Worm (Caenorhabditis elegans) whole organism, mixed stage, embryonic: Measurements from ENCODE around the gene irld-39.

Source experiments
- M03D4.4 ChIP-seq: sonication (generic microtip); optimal IDR thresholded peaks from 2 replicates; lab custom pipeline; 2017; ENCODE audit warnings: mild to moderate bottlenecking, missing genetic modification characterization, missing compliant biosample characterization
- bed-3 ChIP-seq: fragments of 200-800 bp; sonication (Bioruptor generic); optimal IDR thresholded peaks from 3 replicates; lab custom pipeline; 2018; ENCODE audit warnings: mild to moderate bottlenecking, missing genetic modification characterization, moderate library complexity, missing compliant biosample characterization
- ceh-39 ChIP-seq: fragments of 150-350 bp; optimal IDR thresholded peaks from 2 replicates; lab custom pipeline; 2014; ENCODE audit warnings: missing biosample characterization, missing genetic modification characterization
- ceh-43 ChIP-seq: fragments of 200-800 bp; sonication (Bioruptor generic); optimal IDR thresholded peaks from 2 replicates; lab custom pipeline; 2018; ENCODE audit warnings: mild to moderate bottlenecking, missing genetic modification characterization, moderate library complexity, missing compliant biosample characterization
- ceh-83 ChIP-seq: fragments of 200-800 bp; sonication (Bioruptor generic); optimal IDR thresholded peaks from 2 replicates; lab custom pipeline; 2018; ENCODE audit warnings: mild to moderate bottlenecking, missing genetic modification characterization, missing compliant biosample characterization
- ces-1 ChIP-seq: fragments of 150-350 bp; optimal IDR thresholded peaks from 2 replicates; lab custom pipeline; 2014; ENCODE audit warnings: missing biosample characterization, missing genetic modification reagents, missing genetic modification characterization
- cnd-1 ChIP-seq: fragments of 200-800 bp; sonication (Bioruptor generic); optimal IDR thresholded peaks from 2 replicates; lab custom pipeline; 2018; ENCODE audit warnings: mild to moderate bottlenecking, missing genetic modification characterization, missing compliant biosample characterization
- drap-1 ChIP-seq: fragments of 200-800 bp; sonication (Bioruptor generic); optimal IDR thresholded peaks from 3 replicates; lab custom pipeline; 2018; ENCODE audit warnings: mild to moderate bottlenecking, missing genetic modification characterization, missing compliant biosample characterization
- elt-3 ChIP-seq: fragments of 150-350 bp; optimal IDR thresholded peaks from 2 replicates; lab custom pipeline; 2014; ENCODE audit warnings: missing biosample characterization, missing genetic modification characterization
- flh-1 ChIP-seq: fragments of 200-800 bp; sonication (Bioruptor generic); optimal IDR thresholded peaks from 2 replicates; lab custom pipeline; 2018; ENCODE audit warnings: mild to moderate bottlenecking, missing genetic modification characterization, moderate library complexity, missing compliant biosample characterization
- ham-2 ChIP-seq: fragments of 200-800 bp; sonication (Bioruptor generic); optimal IDR thresholded peaks from 2 replicates; lab custom pipeline; 2018; ENCODE audit warnings: mild to moderate bottlenecking, missing genetic modification characterization, missing compliant biosample characterization
- hlh-1 ChIP-seq: fragments of 150-350 bp; optimal IDR thresholded peaks from 2 replicates; lab custom pipeline; 2014; ENCODE audit warnings: missing biosample characterization, missing genetic modification reagents, missing genetic modification characterization
- lin-13 ChIP-seq: fragments of 150-350 bp; optimal IDR thresholded peaks from 2 replicates; lab custom pipeline; 2014; ENCODE audit warnings: missing biosample characterization, missing genetic modification characterization
- lin-32 ChIP-seq: fragments of 200-800 bp; sonication (Bioruptor generic); optimal IDR thresholded peaks from 2 replicates; lab custom pipeline; 2018; ENCODE audit warnings: mild to moderate bottlenecking, missing genetic modification characterization, missing compliant biosample characterization
- lsy-2 ChIP-seq: fragments of 150-350 bp; optimal IDR thresholded peaks from 2 replicates; lab custom pipeline; 2014; ENCODE audit warnings: missing biosample characterization, missing genetic modification characterization
- mep-1 ChIP-seq: fragments of 150-350 bp; optimal IDR thresholded peaks from 2 replicates; lab custom pipeline; 2017; ENCODE audit warnings: missing biosample characterization, missing genetic modification reagents, missing genetic modification characterization, inconsistent platforms
- mls-2 ChIP-seq: sonication (generic microtip); optimal IDR thresholded peaks from 2 replicates; lab custom pipeline; 2016; ENCODE audit warnings: mild to moderate bottlenecking, missing genetic modification characterization, moderate library complexity, missing compliant biosample characterization
- nhr-12 ChIP-seq: fragments of 150-350 bp; optimal IDR thresholded peaks from 2 replicates; lab custom pipeline; 2014; ENCODE audit warnings: missing biosample characterization, missing genetic modification characterization
- nhr-2 ChIP-seq: fragments of 150-350 bp; optimal IDR thresholded peaks from 2 replicates; lab custom pipeline; 2014; ENCODE audit warnings: missing biosample characterization, missing genetic modification characterization
- nhr-28 ChIP-seq: fragments of 150-350 bp; optimal IDR thresholded peaks from 2 replicates; lab custom pipeline; 2014; ENCODE audit warnings: missing biosample characterization, missing genetic modification characterization
- nhr-76 ChIP-seq: sonication (generic microtip); optimal IDR thresholded peaks from 2 replicates; lab custom pipeline; 2017; ENCODE audit warnings: missing biosample characterization, missing genetic modification characterization
- pha-4 ChIP-seq: fragments of 150-350 bp; optimal IDR thresholded peaks from 2 replicates; lab custom pipeline; 2018; ENCODE audit warnings: missing biosample characterization, missing genetic modification reagents, missing genetic modification characterization
- sem-2 ChIP-seq: fragments of 200-800 bp; sonication (Bioruptor generic); optimal IDR thresholded peaks from 2 replicates; lab custom pipeline; 2018; ENCODE audit warnings: mild to moderate bottlenecking, missing genetic modification characterization, missing compliant biosample characterization
- snpc-4 ChIP-seq: fragments of 150-350 bp; optimal IDR thresholded peaks from 2 replicates; lab custom pipeline; 2014; ENCODE audit warnings: missing biosample characterization, missing genetic modification characterization
- sptf-1 ChIP-seq: sonication (generic microtip); optimal IDR thresholded peaks from 2 replicates; lab custom pipeline; 2017; ENCODE audit warnings: mild to moderate bottlenecking, missing genetic modification characterization, moderate library complexity, missing compliant biosample characterization
- unc-120 ChIP-seq: sonication (generic microtip); optimal IDR thresholded peaks from 2 replicates; lab custom pipeline; 2017; ENCODE audit warnings: missing genetic modification characterization, missing compliant biosample characterization; ENCODE audit not compliant: poor library complexity, severe bottlenecking
- unc-39 ChIP-seq: fragments of 150-350 bp; optimal IDR thresholded peaks from 2 replicates; lab custom pipeline; 2014; ENCODE audit warnings: missing biosample characterization, missing genetic modification characterization
- unc-62 ChIP-seq: fragments of 150-350 bp; optimal IDR thresholded peaks from 2 replicates; lab custom pipeline; 2014; ENCODE audit warnings: missing biosample characterization, missing genetic modification reagents, missing genetic modification characterization
- zip-8 ChIP-seq: fragments of 150-350 bp; optimal IDR thresholded peaks from 2 replicates; lab custom pipeline; 2014; ENCODE audit warnings: missing biosample characterization, missing genetic modification characterization
- ztf-11 ChIP-seq: fragments of 150-350 bp; optimal IDR thresholded peaks from 2 replicates; lab custom pipeline; 2014; ENCODE audit warnings: missing biosample characterization, missing genetic modification characterization

Gene irld-39

DNA sequence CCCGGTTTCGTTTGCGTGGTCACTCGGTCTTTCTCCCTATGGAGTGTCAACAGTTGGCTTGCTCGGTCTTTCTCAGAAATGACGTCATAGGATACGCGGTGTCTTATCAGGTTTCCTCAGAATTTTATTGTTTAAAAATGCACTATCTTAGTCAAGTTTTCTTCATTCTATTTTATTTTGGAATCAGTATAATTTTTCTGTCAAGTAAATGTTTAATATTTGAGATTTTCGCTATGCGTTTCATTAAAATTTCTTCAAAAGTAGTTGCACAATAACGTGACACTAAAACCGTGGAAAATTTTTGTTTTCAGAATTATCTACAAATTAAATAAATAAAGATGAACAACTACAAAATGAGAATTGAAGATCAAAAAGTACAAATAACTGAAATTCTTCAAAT, 24.4 kb downstream of the irld-39 start, which contains the start of gene hlh-31:
hlh-31 (plus strand) TSS at position 301 of the 400 bp plus-strand sequence.
- TF ChIP-seq lin-32 (no peak), lin-13 (tag; lab: Kevin White, UChicago) (no peak), nhr-76 (tag; lab: Kevin White, UChicago) (no peak), ceh-43 (GFP tag; lab: Kevin White, UChicago) (no peak), sptf-1 (tag; lab: Kevin White, UChicago) (no peak), zip-8 (peak; percentile 8)

DNA sequence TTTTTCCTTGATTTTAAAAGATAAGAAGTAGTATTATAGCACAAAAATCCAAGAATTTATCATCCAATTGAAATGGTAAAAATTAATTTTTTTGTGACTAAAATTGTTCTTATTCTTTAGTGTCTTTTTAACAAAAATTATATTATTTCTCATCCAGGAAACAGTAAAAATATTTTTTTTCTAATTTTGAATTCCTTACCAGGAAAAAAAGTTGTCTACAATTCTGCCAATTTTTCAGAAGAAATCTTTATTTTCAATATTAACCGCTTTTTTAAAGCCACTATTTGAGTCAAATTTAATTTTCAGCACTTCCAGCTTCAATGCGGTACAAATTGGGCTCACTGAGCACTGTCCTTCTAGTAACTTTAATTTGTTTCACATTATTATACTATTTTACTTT, 38.0 kb downstream of the irld-39 start, which contains the start of gene F38C2.4:
F38C2.4 (plus strand) TSS at position 301 of the 400 bp plus-strand sequence.
- TF ChIP-seq hlh-1 (tag; lab: Kevin White, UChicago), result no peak
- no peak for TF ChIP-seq unc-120 (tag; lab: Kevin White, UChicago)
- no peak for TF ChIP-seq ces-1 (GFP tag; lab: Kevin White, UChicago)
- no peak for TF ChIP-seq mls-2 (tag; lab: Kevin White, UChicago)
- TF ChIP-seq drap-1, result no peak
- TF ChIP-seq snpc-4 (tag; lab: Kevin White, UChicago), result no peak
- TF ChIP-seq zip-8, result no peak

DNA sequence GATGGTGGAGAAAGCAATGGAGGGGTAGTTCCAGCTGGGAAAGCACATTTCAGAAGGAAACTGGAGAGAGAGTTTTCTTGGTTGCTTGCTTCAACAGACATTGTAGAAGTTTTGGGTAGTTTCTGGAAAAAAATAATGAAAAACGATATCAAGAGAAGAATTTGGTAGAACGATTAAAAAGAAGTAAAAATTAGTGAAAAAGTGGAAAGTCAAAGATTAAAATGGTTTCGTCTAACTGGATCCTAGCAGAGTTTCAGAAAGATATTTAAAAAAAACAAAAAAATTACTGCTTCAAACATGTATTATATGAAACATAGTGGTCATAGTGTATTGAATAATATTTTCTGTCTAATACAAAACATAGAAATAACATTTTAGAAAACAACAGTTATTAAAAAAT, 44.3 kb downstream of the irld-39 start, which contains the start of gene F38C2.7:
F38C2.7 (minus strand) TSS at position 101 of the 400 bp plus-strand sequence.
- TF ChIP-seq sptf-1 (tag; lab: Kevin White, UChicago), result no peak
- TF ChIP-seq zip-8, result no peak
- no peak for TF ChIP-seq lsy-2 (tag; lab: Kevin White, UChicago)
- no peak for TF ChIP-seq flh-1 (GFP tag; lab: Kevin White, UChicago)
- TF ChIP-seq lin-32, result no peak
- no peak for TF ChIP-seq ham-2 (GFP tag; lab: Kevin White, UChicago)
- TF ChIP-seq mep-1 (tag; lab: Kevin White, UChicago), result no peak
- no peak for TF ChIP-seq ceh-39
- TF ChIP-seq bed-3 (GFP tag; lab: Kevin White, UChicago), result no peak
- TF ChIP-seq hlh-1 (tag; lab: Kevin White, UChicago), result no peak
- no peak for TF ChIP-seq M03D4.4 (tag; lab: Kevin White, UChicago)
- TF ChIP-seq ztf-11 (tag; lab: Kevin White, UChicago), result no peak
- no peak for TF ChIP-seq unc-39 (tag; lab: Kevin White, UChicago)
- no peak for TF ChIP-seq nhr-28 (tag; lab: Kevin White, UChicago)
- no peak for TF ChIP-seq cnd-1
- no peak for TF ChIP-seq snpc-4 (tag; lab: Kevin White, UChicago)
- TF ChIP-seq nhr-12 (tag; lab: Kevin White, UChicago), result no peak
- TF ChIP-seq ceh-83 (GFP tag; lab: Kevin White, UChicago), result no peak

DNA sequence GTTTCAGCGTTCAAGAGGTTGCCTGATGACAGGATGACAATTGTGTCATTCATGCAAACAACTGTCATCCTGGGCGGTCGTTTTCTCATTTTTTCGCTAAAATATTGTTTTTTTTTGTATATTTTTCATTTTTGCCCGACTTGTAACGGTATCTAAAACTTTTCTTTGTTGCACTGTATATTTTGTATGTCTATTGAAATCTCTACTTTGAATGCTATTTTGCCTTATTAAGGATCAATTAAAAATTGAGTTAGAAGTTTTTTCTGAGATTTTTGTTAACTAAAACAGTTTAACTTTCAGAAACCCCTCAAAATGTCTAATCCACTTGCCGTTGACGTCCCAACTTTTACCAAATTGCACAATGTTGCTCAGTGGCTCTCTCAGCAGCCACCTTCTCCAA, 45.0 kb downstream of the irld-39 start, which contains the start of gene ccch-2:
ccch-2 (plus strand) TSS at position 301 of the 400 bp plus-strand sequence.
- TF ChIP-seq unc-62 (GFP tag; lab: Kevin White, UChicago) (no peak), nhr-76 (tag; lab: Kevin White, UChicago) (no peak), elt-3 (no peak), drap-1 (no peak), zip-8 (no peak), nhr-2 (tag; lab: Kevin White, UChicago) (no peak), mep-1 (tag; lab: Kevin White, UChicago) (no peak), ham-2 (GFP tag; lab: Kevin White, UChicago) (no peak)

DNA sequence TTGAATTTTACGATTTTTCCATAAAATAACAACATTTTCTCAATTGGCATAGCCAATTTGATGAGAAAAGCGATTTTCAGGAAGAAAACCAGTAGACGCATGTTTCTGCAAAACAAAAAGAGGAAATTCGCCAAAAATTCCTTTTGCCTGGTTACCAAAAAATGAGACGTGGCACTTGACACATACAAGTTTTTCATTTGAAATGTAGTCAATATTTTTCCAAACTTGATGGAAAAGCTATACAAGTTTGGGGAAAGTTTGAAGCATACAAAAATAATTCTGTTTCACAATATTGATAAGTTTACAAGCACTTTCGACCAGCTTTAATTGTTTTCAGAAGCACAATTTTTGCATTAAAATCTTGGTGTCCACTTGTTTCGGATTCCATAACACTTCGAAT, 47.7 kb downstream of the irld-39 start, which contains the start of gene clec-191:
clec-191 (minus strand) TSS at position 101 of the 400 bp plus-strand sequence.
- TF ChIP-seq nhr-28 (tag; lab: Kevin White, UChicago), result no peak
- TF ChIP-seq sem-2 (GFP tag; lab: Kevin White, UChicago), result no peak
- TF ChIP-seq cnd-1, result no peak
- TF ChIP-seq lsy-2 (tag; lab: Kevin White, UChicago), result no peak
- no peak for TF ChIP-seq pha-4 (tag; lab: Kevin White, UChicago)
- TF ChIP-seq nhr-12 (tag; lab: Kevin White, UChicago), result no peak
- TF ChIP-seq nhr-76 (tag; lab: Kevin White, UChicago), result no peak
- no peak for TF ChIP-seq unc-120 (tag; lab: Kevin White, UChicago)
- no peak for TF ChIP-seq M03D4.4 (tag; lab: Kevin White, UChicago)
- TF ChIP-seq sptf-1 (tag; lab: Kevin White, UChicago), result no peak
- TF ChIP-seq ham-2 (GFP tag; lab: Kevin White, UChicago), result no peak
